Worm (Caenorhabditis elegans) whole organism, young adult: Measurements from ENCODE around the gene C11H1.7.

Source experiments
- B0035.1 ChIP-seq: sonication (generic microtip); optimal IDR thresholded peaks from 2 replicates; lab custom pipeline; 2016; ENCODE audit warnings: missing genetic modification characterization, mild to moderate bottlenecking, missing compliant biosample characterization, missing genotype, missing genetic modification reagents
- Y95B8A.8 ChIP-seq: fragments of 200-800 bp; sonication (Bioruptor generic); IDR thresholded peaks from 2 replicates; pipeline ENCODE4 v1.3.6; 2022; ENCODE audit warnings: missing genetic modification reagents, missing genetic modification characterization, missing compliant biosample characterization
- ama-1 ChIP-seq, 3 experiments: fragments of 150-350 bp in 1 of 3; sonication (generic microtip) in 2 of 3; optimal IDR thresholded peaks; 2 replicates each; lab custom pipeline; 2014 to 2018; ENCODE audit warnings: missing biosample characterization in 2 of 3, missing genetic modification characterization in 2 of 3, missing genetic modification reagents in 2 of 3
- attf-5 ChIP-seq: fragments of 200-800 bp; sonication (Bioruptor generic); optimal IDR thresholded peaks from 2 replicates; lab custom pipeline; 2018; ENCODE audit warnings: mild to moderate bottlenecking, missing genetic modification characterization, missing compliant biosample characterization
- bed-1 ChIP-seq: fragments of 200-800 bp; sonication (Bioruptor generic); IDR thresholded peaks from 2 replicates; pipeline ENCODE4 v1.3.6; 2022; ENCODE audit warnings: missing genetic modification reagents, missing genetic modification characterization, missing compliant biosample characterization
- efl-1 ChIP-seq: fragments of 150-350 bp; optimal IDR thresholded peaks from 2 replicates; lab custom pipeline; 2014; ENCODE audit warnings: missing biosample characterization, missing genetic modification reagents, missing genetic modification characterization
- let-526 ChIP-seq: fragments of 200-800 bp; sonication (Bioruptor generic); IDR thresholded peaks from 2 replicates; pipeline ENCODE4 v1.3.6; 2022; ENCODE audit warnings: missing genetic modification reagents, missing genetic modification characterization, missing compliant biosample characterization
- pha-4 ChIP-seq: fragments of 150-350 bp; sonication (generic microtip); optimal IDR thresholded peaks from 2 replicates; lab custom pipeline; 2014; ENCODE audit warnings: missing biosample characterization, missing genetic modification reagents, missing genetic modification characterization
- unc-62 ChIP-seq: fragments of 150-350 bp; optimal IDR thresholded peaks from 2 replicates; lab custom pipeline; 2014; ENCODE audit warnings: missing biosample characterization, missing genetic modification reagents, missing genetic modification characterization
- zim-3 ChIP-seq: sonication (generic microtip); optimal IDR thresholded peaks from 2 replicates; lab custom pipeline; 2017; ENCODE audit warnings: mild to moderate bottlenecking, missing genetic modification characterization, moderate library complexity, missing compliant biosample characterization

ce11 chrX:14292632-14293031, 34.6 kb upstream of the C11H1.7 start:
- no peak for TF ChIP-seq bed-1 (GFP tag; lab: Robert Waterston, UW)
- TF ChIP-seq efl-1 (GFP tag; lab: Kevin White, UChicago) = no peak
- no peak for TF ChIP-seq B0035.1
- no peak for TF ChIP-seq zim-3 (tag; lab: Kevin White, UChicago)
- no peak for TF ChIP-seq ama-1 (optimal IDR thresholded peaks at IDR 0.05; lab: Kevin White, UChicago)
- TF ChIP-seq ama-1 (GFP tag; optimal IDR thresholded peaks at IDR 0.05; lab: Kevin White, UChicago) = no peak
- no peak for TF ChIP-seq Y95B8A.8 (GFP tag; lab: Robert Waterston, UW)
- no peak for TF ChIP-seq pha-4 (tag; lab: Kevin White, UChicago)
- TF ChIP-seq let-526 = no peak
- no peak for TF ChIP-seq unc-62 (GFP tag; lab: Kevin White, UChicago)
- TF ChIP-seq attf-5 (GFP tag; lab: Kevin White, UChicago) = no peak
